Worm (Caenorhabditis elegans) whole organism, L3 larva: ENCODE measurements around the gene D2089.8.
A peak's percentile ranks its signal among the peaks of the same experiment; 100 is the strongest.

ENCODE experiments used
- ama-1 ChIP-seq: fragments of 150-350 bp; optimal IDR thresholded peaks from 2 replicates; lab custom pipeline; 2018
- ceh-16 ChIP-seq: sonication (generic microtip); optimal IDR thresholded peaks from 2 replicates; lab custom pipeline; 2017; ENCODE audit warnings: missing biosample characterization, missing genetic modification characterization
- daf-12 ChIP-seq: fragments of 150-350 bp; optimal IDR thresholded peaks from 2 replicates; lab custom pipeline; 2014; ENCODE audit warnings: missing biosample characterization, missing genetic modification reagents, missing genetic modification characterization
- egl-5 ChIP-seq: fragments of 150-350 bp; optimal IDR thresholded peaks from 2 replicates; lab custom pipeline; 2017; ENCODE audit warnings: missing biosample characterization, missing genetic modification reagents, missing genetic modification characterization, inconsistent platforms
- elt-1 ChIP-seq: fragments of 150-350 bp; optimal IDR thresholded peaks from 2 replicates; lab custom pipeline; 2014; ENCODE audit warnings: missing biosample characterization, missing genetic modification characterization
- elt-2 ChIP-seq: sonication (generic microtip); optimal IDR thresholded peaks from 2 replicates; lab custom pipeline; 2016; ENCODE audit warnings: missing genetic modification reagents, mild to moderate bottlenecking, missing genetic modification characterization, missing compliant biosample characterization
- elt-3 ChIP-seq, 3 experiments: fragments of 150-350 bp in 1 of 3; sonication (generic microtip) in 2 of 3; optimal IDR thresholded peaks; 2 replicates in 2 of 3; 4 replicates in 1 of 3; lab custom pipeline; 2014 to 2017; ENCODE audit warnings: missing biosample characterization in 3 of 3, missing genetic modification characterization in 3 of 3
- fkh-10 ChIP-seq: sonication (generic microtip); optimal IDR thresholded peaks from 2 replicates; lab custom pipeline; 2017; ENCODE audit warnings: missing biosample characterization, missing genetic modification reagents, missing genetic modification characterization
- fos-1 ChIP-seq: fragments of 150-350 bp; optimal IDR thresholded peaks from 2 replicates; lab custom pipeline; 2014; ENCODE audit warnings: missing biosample characterization, missing genetic modification characterization
- hmg-11 ChIP-seq: sonication (generic microtip); optimal IDR thresholded peaks from 2 replicates; lab custom pipeline; 2016; ENCODE audit warnings: missing genetic modification characterization, missing compliant biosample characterization
- jun-1 ChIP-seq: fragments of 150-350 bp; optimal IDR thresholded peaks from 2 replicates; lab custom pipeline; 2014; ENCODE audit warnings: missing biosample characterization, missing genetic modification reagents, missing genetic modification characterization
- lin-39 ChIP-seq: fragments of 150-350 bp; optimal IDR thresholded peaks from 2 replicates; lab custom pipeline; 2018; ENCODE audit warnings: missing biosample characterization, missing genetic modification reagents, missing genetic modification characterization
- nhr-12 ChIP-seq: fragments of 150-350 bp; optimal IDR thresholded peaks from 2 replicates; lab custom pipeline; 2014; ENCODE audit warnings: missing biosample characterization, missing genetic modification characterization
- nhr-23 ChIP-seq: fragments of 150-350 bp; optimal IDR thresholded peaks from 2 replicates; lab custom pipeline; 2014; ENCODE audit warnings: missing biosample characterization, missing genetic modification reagents, missing genetic modification characterization
- nhr-237 ChIP-seq: fragments of 150-350 bp; optimal IDR thresholded peaks from 2 replicates; lab custom pipeline; 2014; ENCODE audit warnings: missing biosample characterization, missing genetic modification characterization
- nhr-25 ChIP-seq: sonication (generic microtip); optimal IDR thresholded peaks from 2 replicates; lab custom pipeline; 2017; ENCODE audit warnings: missing biosample characterization, missing genetic modification characterization
- nhr-43 ChIP-seq: sonication (generic microtip); optimal IDR thresholded peaks from 2 replicates; lab custom pipeline; 2016; ENCODE audit warnings: mild to moderate bottlenecking, missing genetic modification characterization, missing compliant biosample characterization; ENCODE audit not compliant: poor library complexity, severe bottlenecking
- nhr-67 ChIP-seq: fragments of 150-350 bp; optimal IDR thresholded peaks from 2 replicates; lab custom pipeline; 2014; ENCODE audit warnings: missing biosample characterization, missing genetic modification characterization
- nhr-76 ChIP-seq: fragments of 150-350 bp; sonication (generic microtip); optimal IDR thresholded peaks from 5 replicates; lab custom pipeline; 2014; ENCODE audit warnings: missing biosample characterization, missing genetic modification characterization
- pqm-1 ChIP-seq: fragments of 150-350 bp; optimal IDR thresholded peaks from 2 replicates; lab custom pipeline; 2017; ENCODE audit warnings: missing biosample characterization, missing genetic modification characterization, inconsistent platforms
- snpc-4 ChIP-seq: fragments of 150-350 bp; optimal IDR thresholded peaks from 2 replicates; lab custom pipeline; 2014; ENCODE audit warnings: missing biosample characterization, missing genetic modification characterization
- tbx-2 ChIP-seq: sonication (generic microtip); optimal IDR thresholded peaks from 2 replicates; lab custom pipeline; 2016; ENCODE audit warnings: mild to moderate bottlenecking, missing genetic modification characterization, missing compliant biosample characterization
- unc-62 ChIP-seq: fragments of 150-350 bp; sonication (generic microtip); optimal IDR thresholded peaks from 4 replicates; lab custom pipeline; 2014; ENCODE audit warnings: missing biosample characterization, missing genetic modification reagents, missing genetic modification characterization
- zag-1 ChIP-seq: fragments of 150-350 bp; optimal IDR thresholded peaks from 2 replicates; lab custom pipeline; 2014; ENCODE audit warnings: missing biosample characterization, missing genetic modification characterization
- ztf-11 ChIP-seq: fragments of 150-350 bp; optimal IDR thresholded peaks from 2 replicates; lab custom pipeline; 2014; ENCODE audit warnings: missing biosample characterization, missing genetic modification characterization
- ztf-4 ChIP-seq: fragments of 150-350 bp; optimal IDR thresholded peaks from 2 replicates; lab custom pipeline; 2014; ENCODE audit warnings: missing biosample characterization, missing genetic modification characterization

D2089.8 gene

ce11 chrII:10705347-10705996 lies 42.9 kb upstream of the D2089.8 start:
- no peak for TF ChIP-seq zag-1 (tag; lab: Kevin White, UChicago)
- TF ChIP-seq nhr-67 (tag; lab: Kevin White, UChicago): no peak
- no peak for TF ChIP-seq pqm-1 (tag; lab: Kevin White, UChicago)
- TF ChIP-seq lin-39 (tag; lab: Kevin White, UChicago): no peak
- TF ChIP-seq nhr-25 (tag; lab: Kevin White, UChicago): no peak

ce11 chrII:10704575-10705170 lies 42.1 kb upstream of the D2089.8 start, which contains the start of gene col-39:
TSS of gene col-39 (plus strand) at chrII:10704916.
- TF ChIP-seq elt-2 (no peak), ama-1 (lab: Kevin White, UChicago) (peak; percentile 69), nhr-237 (tag; lab: Kevin White, UChicago) (no peak), nhr-43 (no peak), nhr-25 (tag; lab: Kevin White, UChicago) (peak; percentile 56), daf-12 (tag; lab: Kevin White, UChicago) (no peak), fkh-10 (GFP tag; lab: Kevin White, UChicago) (no peak), nhr-12 (tag; lab: Kevin White, UChicago) (no peak), elt-1 (tag; lab: Kevin White, UChicago) (no peak), jun-1 (tag; lab: Kevin White, UChicago) (no peak), hmg-11 (tag; lab: Kevin White, UChicago) (no peak)

- TF ChIP-seq nhr-76: no peak
- TF ChIP-seq nhr-25 (tag; lab: Kevin White, UChicago): peak; percentile 69
Observed at ce11 chrII:10703594-10704384, 41.2 kb upstream of the D2089.8 start, which contains the start of gene col-79. TSS of gene col-79 (plus strand) at chrII:10703613.

ce11 chrII:10696060-10696459 lies 33.5 kb upstream of the D2089.8 start:
- TF ChIP-seq snpc-4 (tag; lab: Kevin White, UChicago): no peak
- peak; percentile 5 for TF ChIP-seq fkh-10 (GFP tag; lab: Kevin White, UChicago)

- no peak for TF ChIP-seq egl-5 (tag; lab: Kevin White, UChicago)
- TF ChIP-seq ceh-16 (tag; lab: Kevin White, UChicago): no peak
- TF ChIP-seq ztf-4 (tag; lab: Kevin White, UChicago): no peak
- TF ChIP-seq nhr-67 (tag; lab: Kevin White, UChicago): no peak
- TF ChIP-seq elt-1 (tag; lab: Kevin White, UChicago): no peak
- TF ChIP-seq ztf-11: no peak
- no peak for TF ChIP-seq unc-62
- TF ChIP-seq elt-3 (tag; optimal IDR thresholded peaks at IDR 0.05; lab: Kevin White, UChicago): no peak
- TF ChIP-seq jun-1 (tag; lab: Kevin White, UChicago): no peak
- TF ChIP-seq snpc-4 (tag; lab: Kevin White, UChicago): no peak
- no peak for TF ChIP-seq hmg-11 (tag; lab: Kevin White, UChicago)
- TF ChIP-seq ama-1 (lab: Kevin White, UChicago): no peak
- no peak for TF ChIP-seq tbx-2 (tag; lab: Kevin White, UChicago)
- TF ChIP-seq nhr-23 (tag; lab: Kevin White, UChicago): no peak
- TF ChIP-seq, all 47 proteins: peak for 0
Observed at ce11 chrII:10694713-10695112, 32.1 kb upstream of the D2089.8 start, which contains the start of gene lgc-57. TSS of gene lgc-57 (plus strand) at chrII:10695013.

ce11 chrII:10693655-10694054 lies 31.1 kb upstream of the D2089.8 start, which contains the start of gene gbh-1:
TSS of gene gbh-1 (minus strand) at chrII:10693803.
- TF ChIP-seq elt-2 (peak; percentile 60), pqm-1 (tag; lab: Kevin White, UChicago) (peak; percentile 53), fos-1 (tag; lab: Kevin White, UChicago) (no peak)
